Worm (Caenorhabditis elegans) whole organism, L4/young adult: Measurements from ENCODE around the gene F56D6.22.

ENCODE experiments used
- W03F9.2 ChIP-seq: fragments of 150-350 bp; optimal IDR thresholded peaks from 2 replicates; lab custom pipeline; 2014; ENCODE audit warnings: missing biosample characterization, missing genetic modification characterization
- dao-5 ChIP-seq: sonication (generic microtip); optimal IDR thresholded peaks from 2 replicates; lab custom pipeline; 2016; ENCODE audit warnings: missing genotype, missing genetic modification characterization, moderate library complexity, missing compliant biosample characterization
- him-1 ChIP-seq: sonication (generic microtip); optimal IDR thresholded peaks from 2 replicates; lab custom pipeline; 2016; ENCODE audit warnings: missing genotype, missing genetic modification reagents, missing genetic modification characterization, missing compliant biosample characterization

Gene F56D6.22

DNA sequence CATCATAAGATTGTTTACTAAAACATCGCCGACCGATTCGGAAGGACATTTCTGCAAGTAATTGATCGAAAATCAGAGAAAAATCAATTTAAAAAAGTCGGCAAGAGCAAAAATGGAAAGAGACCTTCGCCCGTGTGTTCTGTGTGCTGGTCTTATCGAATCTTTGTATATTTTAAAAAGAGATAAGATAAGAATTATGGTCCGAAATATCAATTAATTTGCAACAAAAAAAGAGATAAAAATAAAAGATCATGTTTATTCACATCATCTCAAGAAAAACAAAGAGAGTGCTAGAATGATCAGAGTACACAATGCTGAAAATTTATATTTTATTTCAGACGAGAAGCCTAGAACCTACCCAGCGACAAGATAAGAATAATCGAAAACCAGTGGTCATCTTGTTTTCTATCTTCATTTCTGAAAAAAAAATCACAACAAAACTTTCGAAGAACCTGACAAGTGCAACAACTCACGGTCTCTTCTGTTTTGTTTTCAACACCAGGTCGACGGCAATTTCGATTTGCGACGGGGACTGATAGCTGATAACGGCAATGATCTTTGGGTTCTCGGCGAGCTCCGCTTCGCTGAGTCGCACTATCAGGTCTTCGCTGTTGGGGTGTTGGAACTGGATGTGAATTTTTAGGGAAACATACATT, 29.0 kb downstream of the F56D6.22 start, which contains the start of gene F37C4.6:
F37C4.6 (minus strand) TSS at position 51 of the 656 bp plus-strand sequence.
- TF ChIP-seq W03F9.2 (no peak), dao-5 (tag; lab: Kevin White, UChicago) (no peak), him-1 (no peak)

ce11 chrIV:3876955-3877354, 30.5 kb downstream of the F56D6.22 start:
- no peak for TF ChIP-seq W03F9.2
- TF ChIP-seq dao-5 (tag; lab: Kevin White, UChicago) = no peak
- no peak for TF ChIP-seq him-1

DNA sequence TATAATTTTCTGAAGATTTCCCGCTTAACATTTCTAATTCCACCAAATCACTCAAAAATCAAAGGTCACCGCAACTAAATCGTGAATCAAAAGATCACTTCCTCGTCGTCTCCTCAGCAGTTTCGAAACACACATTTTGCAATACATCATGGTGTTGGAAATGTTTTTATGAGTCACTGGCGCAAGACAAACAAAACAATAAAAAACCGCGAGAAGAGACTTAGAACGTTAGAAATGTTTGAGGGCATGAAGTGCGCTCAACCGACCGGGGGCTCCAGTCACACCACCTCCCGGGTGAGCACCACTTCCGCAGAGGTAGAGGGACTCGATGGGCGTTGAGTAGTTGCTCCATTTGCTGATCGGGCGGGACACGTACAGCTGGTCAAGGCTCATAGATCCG, 32.1 kb downstream of the F56D6.22 start:
- TF ChIP-seq him-1 (no peak), W03F9.2 (no peak), dao-5 (tag; lab: Kevin White, UChicago) (no peak)

DNA sequence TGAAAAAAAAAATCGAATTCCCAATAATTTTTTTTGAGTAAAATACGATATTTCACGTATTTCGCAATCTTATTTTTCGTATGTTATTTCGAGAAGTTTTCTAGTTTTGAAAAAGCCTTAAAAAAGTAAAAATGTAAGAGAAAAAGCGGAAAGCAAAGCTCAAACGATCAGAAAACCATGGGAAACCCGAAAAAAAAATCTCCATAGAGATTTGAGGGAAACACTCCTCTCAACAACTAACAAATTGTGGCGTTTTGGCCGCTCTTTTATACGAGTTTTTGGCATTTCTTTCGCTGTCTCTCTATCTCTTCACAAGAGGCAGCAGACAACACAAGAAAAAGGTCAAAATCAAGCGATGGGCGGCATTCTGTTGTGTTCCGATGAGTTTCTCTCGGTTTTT, 33.0 kb downstream of the F56D6.22 start:
- no peak for TF ChIP-seq W03F9.2
- TF ChIP-seq him-1 = no peak
- TF ChIP-seq dao-5 (tag; lab: Kevin White, UChicago) = no peak

DNA sequence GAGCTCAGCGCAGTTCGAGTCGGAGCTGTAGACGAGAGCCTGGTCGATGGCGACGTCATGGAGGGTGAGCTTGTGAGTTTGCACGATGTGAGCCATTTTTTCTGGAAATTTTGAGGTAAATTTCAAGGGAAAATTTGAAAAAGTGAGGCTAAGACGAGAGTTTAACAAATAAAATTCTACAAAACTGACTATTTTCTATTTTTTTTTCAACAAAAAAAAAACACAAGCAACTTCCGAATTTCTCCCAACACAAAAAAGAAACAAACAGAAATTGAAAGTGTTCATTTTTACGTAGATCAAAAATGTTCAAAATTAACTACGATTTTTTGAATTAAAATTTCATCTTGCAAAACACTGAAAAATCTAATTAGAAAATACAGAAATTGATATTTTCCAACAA, 33.7 kb downstream of the F56D6.22 start, which contains the start of gene F37C4.5:
F37C4.5 (minus strand) TSS at position 101 of the 400 bp plus-strand sequence.
- TF ChIP-seq dao-5 (tag; lab: Kevin White, UChicago) (no peak), W03F9.2 (no peak), him-1 (no peak)

DNA sequence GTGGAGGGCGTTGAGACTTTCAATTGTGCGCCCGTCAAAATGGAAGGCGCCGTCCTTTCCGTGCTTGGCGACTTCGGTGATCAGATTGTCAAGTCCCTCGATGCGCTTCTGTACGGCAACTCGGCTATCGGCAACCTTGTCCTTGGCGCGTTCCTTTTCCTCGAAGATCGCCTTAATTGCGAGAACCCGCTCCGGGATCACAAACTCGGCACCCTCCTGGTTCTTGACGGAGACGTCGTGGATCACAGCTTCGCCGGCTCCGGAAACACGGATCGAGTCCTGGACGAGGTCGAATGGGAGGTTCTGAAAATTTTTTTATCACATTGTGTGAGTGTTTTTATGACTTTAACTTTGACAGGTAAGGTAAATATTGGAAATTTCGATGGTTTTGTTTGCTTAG, 34.2 kb downstream of the F56D6.22 start:
- TF ChIP-seq him-1 (no peak), dao-5 (tag; lab: Kevin White, UChicago) (no peak), W03F9.2 (no peak)

DNA sequence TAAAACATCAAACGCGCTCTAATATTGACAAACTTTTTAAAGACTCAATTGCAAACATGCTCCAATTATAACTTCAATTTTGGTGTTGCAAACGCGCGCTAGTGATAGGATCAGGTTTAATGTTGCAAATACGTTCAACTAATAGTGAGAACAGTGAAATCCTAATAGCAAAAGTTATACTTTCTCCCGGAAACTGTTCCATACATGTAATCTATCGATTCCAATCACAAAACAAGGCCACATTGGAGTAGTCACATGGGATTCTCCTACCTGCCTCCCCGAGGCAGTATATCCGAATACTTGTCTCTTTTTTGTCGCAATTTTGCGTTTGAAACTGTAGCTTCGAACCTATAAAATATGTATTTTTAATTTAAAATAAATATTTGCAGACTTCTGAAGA, 37.5 kb downstream of the F56D6.22 start:
- TF ChIP-seq dao-5 (tag; lab: Kevin White, UChicago) = no peak
- TF ChIP-seq W03F9.2 = no peak

DNA sequence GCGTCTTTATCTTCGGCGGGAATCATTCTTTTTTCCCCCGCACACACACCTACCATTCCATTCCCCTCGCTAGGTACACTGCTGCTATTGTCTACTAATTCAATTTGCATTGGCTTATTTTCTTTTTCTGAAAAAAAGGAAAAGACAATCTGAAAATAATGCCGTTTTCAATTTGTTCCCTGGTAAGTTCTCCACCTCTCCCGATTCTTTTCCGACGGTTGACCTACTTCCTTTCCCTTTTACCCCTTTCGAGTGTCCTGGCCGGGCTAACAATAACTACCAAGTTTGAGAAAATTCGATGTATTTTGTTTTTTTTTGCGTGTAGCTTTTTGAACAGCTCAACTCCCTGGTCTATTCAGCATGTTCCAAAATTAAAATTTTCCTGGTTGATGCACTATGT, 40.2 kb downstream of the F56D6.22 start, which contains the start of gene F37C4.4:
F37C4.4 (plus strand) TSS at position 58 of the 400 bp plus-strand sequence.
- TF ChIP-seq dao-5 (tag; lab: Kevin White, UChicago) = no peak
- no peak for TF ChIP-seq him-1
- no peak for TF ChIP-seq W03F9.2

DNA sequence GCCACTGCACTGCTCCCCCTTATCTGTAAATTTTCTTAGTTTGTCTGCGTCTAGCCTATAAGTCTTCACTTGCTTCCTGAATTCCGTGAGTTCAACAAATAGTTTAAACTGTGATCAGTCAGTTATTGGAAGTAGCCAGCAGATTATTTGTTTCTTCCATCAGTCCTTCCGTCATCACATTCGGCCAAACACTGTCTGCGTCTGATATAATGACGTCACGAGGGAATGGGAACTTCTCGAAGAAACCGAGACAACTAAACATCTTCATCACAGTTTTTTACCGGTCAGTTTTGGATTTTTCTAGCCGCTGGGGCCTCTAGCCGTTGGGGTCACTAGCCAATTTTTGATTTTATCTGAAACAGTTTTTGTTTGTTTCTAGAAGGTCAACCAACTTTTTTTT, 41.4 kb downstream of the F56D6.22 start:
- no peak for TF ChIP-seq W03F9.2
- TF ChIP-seq him-1 = no peak
- no peak for TF ChIP-seq dao-5 (tag; lab: Kevin White, UChicago)

DNA sequence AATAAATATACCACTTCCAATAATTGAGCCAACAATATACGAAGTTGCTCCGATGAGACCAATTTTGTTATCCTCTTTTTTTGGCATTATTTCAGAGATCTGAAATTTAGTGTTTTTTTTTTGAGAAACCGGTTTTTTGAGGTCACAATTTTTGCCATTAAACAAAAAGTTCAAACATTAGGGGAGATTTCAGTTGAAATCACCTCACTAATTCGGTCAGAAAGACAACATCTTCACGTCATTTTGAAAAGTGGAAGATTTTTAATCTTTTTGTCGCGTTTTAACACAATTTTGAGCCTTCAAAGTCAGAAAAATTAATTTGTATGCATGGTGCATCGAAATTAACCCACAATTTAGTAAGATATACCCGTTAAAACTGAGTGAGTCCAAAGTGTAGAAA, 42.5 kb downstream of the F56D6.22 start, which contains the start of gene aat-8:
aat-8 (minus strand) TSS at position 101 of the 400 bp plus-strand sequence.
- TF ChIP-seq dao-5 (tag; lab: Kevin White, UChicago) (no peak), him-1 (no peak), W03F9.2 (no peak)

- TF ChIP-seq dao-5 (tag; lab: Kevin White, UChicago) (no peak), him-1 (no peak), W03F9.2 (no peak)
Observed at ce11 chrIV:3862948-3863347, 44.5 kb downstream of the F56D6.22 start.

ce11 chrIV:3860419-3860818, 47.0 kb downstream of the F56D6.22 start:
- TF ChIP-seq W03F9.2 = no peak
- TF ChIP-seq dao-5 (tag; lab: Kevin White, UChicago) = no peak
- no peak for TF ChIP-seq him-1

ce11 chrIV:3859552-3859951, 47.9 kb downstream of the F56D6.22 start:
- TF ChIP-seq W03F9.2 (no peak), dao-5 (tag; lab: Kevin White, UChicago) (no peak), him-1 (no peak)

DNA sequence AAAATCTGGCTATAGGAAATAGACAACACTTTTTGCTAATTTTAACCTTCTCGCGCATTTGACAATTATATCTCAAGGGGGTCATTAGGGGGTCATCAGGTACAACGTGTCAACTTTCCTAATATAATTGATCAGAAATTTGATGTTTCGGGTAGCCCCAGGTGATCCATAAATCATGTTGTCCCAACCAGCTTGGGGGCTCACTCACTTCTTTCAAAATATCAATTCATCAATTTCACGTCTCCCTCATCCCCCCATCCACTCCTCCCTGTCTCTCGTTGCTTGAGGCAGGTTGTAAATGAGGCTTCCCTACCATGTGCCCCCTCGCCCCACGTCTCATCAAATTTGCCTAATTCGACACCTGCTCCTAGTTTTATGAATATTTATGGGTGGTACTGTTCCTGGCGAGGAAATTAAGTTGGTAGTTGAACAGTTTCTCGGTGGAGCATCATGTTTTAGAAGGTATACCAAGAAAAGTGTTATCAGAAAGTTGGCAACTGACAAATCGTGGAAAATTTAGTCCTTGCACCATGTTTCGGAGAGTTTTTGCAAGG, 49.3 kb downstream of the F56D6.22 start:
- no peak for TF ChIP-seq dao-5 (tag; lab: Kevin White, UChicago)
- no peak for TF ChIP-seq W03F9.2
- no peak for TF ChIP-seq him-1
